Fruit fly (Drosophila melanogaster) whole organism, embryonic: ENCODE data around the gene Cog2.

Experiments
- Abd-B ChIP-seq: fragments of 200-800 bp; sonication (Bioruptor generic); optimal IDR thresholded peaks from 2 replicates; lab custom pipeline; 2018; ENCODE audit warnings: missing biosample characterization, mild to moderate bottlenecking, missing genetic modification characterization, moderate library complexity
- B-H1 ChIP-seq: fragments of 200-800 bp; sonication (Bioruptor generic); IDR thresholded peaks from 3 replicates; pipeline ENCODE4 v1.3.6; 2022; ENCODE audit warnings: missing biosample characterization, missing genetic modification characterization
- BEAF-32 ChIP-seq: fragments of 200-800 bp; sonication (Bioruptor generic); optimal IDR thresholded peaks from 3 replicates; lab custom pipeline; 2017; ENCODE audit warnings: missing biosample characterization, missing genetic modification characterization, mild to moderate bottlenecking, moderate library complexity, missing genetic modification reagents
- BtbVII ChIP-seq: fragments of 200-800 bp; sonication (Bioruptor generic); optimal IDR thresholded peaks from 3 replicates; lab custom pipeline; 2017; ENCODE audit warnings: missing biosample characterization, mild to moderate bottlenecking, missing genetic modification characterization
- CG11093 ChIP-seq: fragments of 200-800 bp; sonication (Bioruptor generic); IDR thresholded peaks from 3 replicates; pipeline ENCODE4 v1.3.6; 2022; ENCODE audit warnings: missing biosample characterization, missing genetic modification characterization
- CG12659 ChIP-seq: fragments of 200-800 bp; sonication (Bioruptor generic); optimal IDR thresholded peaks from 3 replicates; lab custom pipeline; 2017; ENCODE audit warnings: mild to moderate bottlenecking, missing biosample characterization, missing genetic modification reagents, missing genetic modification characterization
- CG13424 ChIP-seq: fragments of 200-800 bp; sonication (Bioruptor generic); optimal IDR thresholded peaks from 2 replicates; lab custom pipeline; 2019; ENCODE audit warnings: missing biosample characterization, mild to moderate bottlenecking, missing genetic modification characterization, moderate library complexity
- CG17328 ChIP-seq: fragments of 200-800 bp; sonication (Bioruptor generic); IDR thresholded peaks from 2 replicates; pipeline ENCODE4 v1.3.6; 2022; ENCODE audit warnings: missing biosample characterization, missing genetic modification characterization
- CG17361 ChIP-seq: fragments of 200-800 bp; sonication (Bioruptor generic); IDR thresholded peaks from 3 replicates; pipeline ENCODE4 v1.3.6; 2022; ENCODE audit warnings: missing biosample characterization, missing genetic modification characterization
- CG17385 ChIP-seq: fragments of 200-800 bp; sonication (Bioruptor generic); optimal IDR thresholded peaks from 3 replicates; lab custom pipeline; 2018; ENCODE audit warnings: missing biosample characterization, mild to moderate bottlenecking, missing genetic modification characterization
- CG1792 ChIP-seq: fragments of 200-800 bp; sonication (Bioruptor generic); optimal IDR thresholded peaks from 2 replicates; lab custom pipeline; 2016; ENCODE audit warnings: missing biosample characterization, missing genetic modification characterization
- CG18476 ChIP-seq: fragments of 200-800 bp; sonication (Bioruptor generic); optimal IDR thresholded peaks from 2 replicates; lab custom pipeline; 2016; ENCODE audit warnings: missing biosample characterization, mild to moderate bottlenecking, missing genetic modification characterization
- CG18619 ChIP-seq: fragments of 200-800 bp; sonication (Bioruptor generic); optimal IDR thresholded peaks from 3 replicates; lab custom pipeline; 2017; ENCODE audit warnings: missing biosample characterization, mild to moderate bottlenecking, missing genetic modification characterization
- CG2129 ChIP-seq: fragments of 200-800 bp; sonication (Bioruptor generic); IDR thresholded peaks from 2 replicates; pipeline ENCODE4 v1.3.6; 2022; ENCODE audit warnings: missing biosample characterization, missing genetic modification characterization; ENCODE audit not compliant: partially characterized antibody
- CG3163 ChIP-seq: fragments of 200-800 bp; sonication (Bioruptor generic); optimal IDR thresholded peaks from 3 replicates; lab custom pipeline; 2016; ENCODE audit warnings: missing biosample characterization, missing genetic modification characterization
- CG33213 ChIP-seq: fragments of 200-800 bp; sonication (Bioruptor generic); optimal IDR thresholded peaks from 3 replicates; lab custom pipeline; 2016; ENCODE audit warnings: missing biosample characterization, missing genetic modification characterization
- CG33557 ChIP-seq: fragments of 200-800 bp; sonication (Bioruptor generic); optimal IDR thresholded peaks from 2 replicates; lab custom pipeline; 2019; ENCODE audit warnings: missing biosample characterization, mild to moderate bottlenecking, missing genetic modification characterization, moderate library complexity
- CG6654 ChIP-seq: fragments of 200-800 bp; sonication (Bioruptor generic); optimal IDR thresholded peaks from 2 replicates; lab custom pipeline; 2017; ENCODE audit warnings: missing biosample characterization, mild to moderate bottlenecking, missing genetic modification characterization
- CG7556 ChIP-seq: fragments of 200-800 bp; sonication (Bioruptor generic); optimal IDR thresholded peaks from 2 replicates; lab custom pipeline; 2017; ENCODE audit warnings: missing biosample characterization, mild to moderate bottlenecking, missing genetic modification characterization
- CG7963 ChIP-seq: fragments of 200-800 bp; sonication (Bioruptor generic); IDR thresholded peaks from 3 replicates; pipeline ENCODE4 v1.3.6; 2022; ENCODE audit warnings: missing biosample characterization, missing genetic modification characterization; ENCODE audit not compliant: partially characterized antibody
- CG9609 ChIP-seq: fragments of 200-800 bp; sonication (Bioruptor generic); optimal IDR thresholded peaks from 3 replicates; lab custom pipeline; 2016; ENCODE audit warnings: missing biosample characterization, missing genetic modification characterization
- CG9727 ChIP-seq: fragments of 200-800 bp; sonication (Bioruptor generic); optimal IDR thresholded peaks from 3 replicates; lab custom pipeline; 2017; ENCODE audit warnings: missing biosample characterization, mild to moderate bottlenecking, missing genetic modification characterization
- CHES-1-like ChIP-seq: fragments of 200-800 bp; sonication (Bioruptor generic); optimal IDR thresholded peaks from 2 replicates; lab custom pipeline; 2016; ENCODE audit warnings: missing biosample characterization, missing genetic modification characterization
- Chrac-16 ChIP-seq: fragments of 200-800 bp; sonication (Bioruptor generic); optimal IDR thresholded peaks from 3 replicates; lab custom pipeline; 2016; ENCODE audit warnings: missing biosample characterization, missing genetic modification characterization
- D19A ChIP-seq: fragments of 200-800 bp; optimal IDR thresholded peaks from 3 replicates; lab custom pipeline; 2019; ENCODE audit warnings: missing biosample characterization, mild to moderate bottlenecking, missing genetic modification characterization, moderate library complexity
- Drgx ChIP-seq: fragments of 200-800 bp; sonication (Bioruptor generic); IDR thresholded peaks from 2 replicates; pipeline ENCODE4 v1.3.6; 2022; ENCODE audit warnings: missing biosample characterization, missing genetic modification characterization
- Fer1 ChIP-seq: fragments of 200-800 bp; sonication (Bioruptor generic); optimal IDR thresholded peaks from 2 replicates; lab custom pipeline; 2017; ENCODE audit warnings: missing biosample characterization, mild to moderate bottlenecking, missing genetic modification characterization
- Hr39 ChIP-seq: fragments of >200 bp; optimal IDR thresholded peaks from 2 replicates; lab custom pipeline; 2017
- Mes4 ChIP-seq: fragments of 200-800 bp; sonication (Bioruptor generic); optimal IDR thresholded peaks from 2 replicates; lab custom pipeline; 2016; ENCODE audit warnings: missing biosample characterization, missing genetic modification characterization
- Nf-YC ChIP-seq: fragments of 200-800 bp; optimal IDR thresholded peaks from 3 replicates; lab custom pipeline; 2019; ENCODE audit warnings: missing biosample characterization, mild to moderate bottlenecking, missing genetic modification characterization, moderate library complexity
- Oaz ChIP-seq: fragments of 200-800 bp; sonication (Bioruptor generic); IDR thresholded peaks from 2 replicates; pipeline ENCODE4 v1.3.6; 2022; ENCODE audit warnings: missing biosample characterization, missing genetic modification characterization
- Rfx ChIP-seq: fragments of 200-800 bp; sonication (Bioruptor generic); IDR thresholded peaks from 2 replicates; pipeline ENCODE4 v1.3.6; 2022; ENCODE audit warnings: missing biosample characterization, missing genetic modification characterization
- Tbp ChIP-seq: fragments of >200 bp; optimal IDR thresholded peaks from 2 replicates; lab custom pipeline; 2018; ENCODE audit warnings: missing biosample characterization, missing genetic modification characterization
- amos ChIP-seq: fragments of 200-800 bp; sonication (Bioruptor generic); IDR thresholded peaks from 2 replicates; pipeline ENCODE4 v1.3.6; 2022; ENCODE audit warnings: missing biosample characterization, missing genetic modification characterization; ENCODE audit not compliant: partially characterized antibody
- bsh ChIP-seq, 2 experiments: fragments of 200-800 bp; sonication (Bioruptor generic); optimal IDR thresholded peaks; 2 replicates each; lab custom pipeline; 2017 to 2018; ENCODE audit warnings: mild to moderate bottlenecking in 2 of 2, missing biosample characterization in 2 of 2, missing genetic modification characterization in 2 of 2, moderate library complexity in 1 of 2
- crol ChIP-seq: fragments of 200-800 bp; sonication (Bioruptor generic); IDR thresholded peaks from 2 replicates; pipeline ENCODE4 v1.3.6; 2022; ENCODE audit warnings: missing biosample characterization, missing genetic modification characterization
- dati ChIP-seq: fragments of 200-800 bp; sonication (Bioruptor generic); IDR thresholded peaks from 2 replicates; pipeline ENCODE4 v1.3.6; 2022; ENCODE audit warnings: missing biosample characterization, missing genetic modification characterization
- gcm ChIP-seq: fragments of 200-800 bp; sonication (Bioruptor generic); optimal IDR thresholded peaks from 2 replicates; lab custom pipeline; 2019; ENCODE audit warnings: missing biosample characterization, mild to moderate bottlenecking, missing genetic modification characterization, moderate library complexity
- gem ChIP-seq: fragments of 200-800 bp; sonication (Bioruptor generic); optimal IDR thresholded peaks from 2 replicates; lab custom pipeline; 2019; ENCODE audit warnings: missing biosample characterization, mild to moderate bottlenecking, missing genetic modification characterization, moderate library complexity
- gfzf ChIP-seq: fragments of 200-800 bp; sonication (Bioruptor generic); optimal IDR thresholded peaks from 2 replicates; lab custom pipeline; 2016; ENCODE audit warnings: missing biosample characterization, mild to moderate bottlenecking, missing genetic modification characterization, moderate library complexity
- grn ChIP-seq: fragments of 200-800 bp; sonication (Bioruptor generic); optimal IDR thresholded peaks from 3 replicates; lab custom pipeline; 2017; ENCODE audit warnings: missing biosample characterization, missing genetic modification characterization
- hb ChIP-seq: fragments of 200-800 bp; sonication (Bioruptor generic); IDR thresholded peaks from 3 replicates; pipeline ENCODE4 v1.3.6; 2022; ENCODE audit warnings: missing biosample characterization, missing genetic modification characterization; ENCODE audit not compliant: partially characterized antibody
- kay ChIP-seq: fragments of 200-800 bp; sonication (Bioruptor generic); optimal IDR thresholded peaks from 2 replicates; lab custom pipeline; 2016; ENCODE audit warnings: missing biosample characterization, missing genetic modification characterization
- kni ChIP-seq: fragments of 200-800 bp; sonication (Bioruptor generic); optimal IDR thresholded peaks from 3 replicates; lab custom pipeline; 2017; ENCODE audit warnings: mild to moderate bottlenecking, missing biosample characterization, missing genetic modification reagents, missing genetic modification characterization
- pho ChIP-seq: fragments of 200-800 bp; sonication (Bioruptor generic); optimal IDR thresholded peaks from 2 replicates; lab custom pipeline; 2016; ENCODE audit warnings: missing biosample characterization, missing genetic modification characterization
- pzg ChIP-seq: fragments of 200-800 bp; sonication (Bioruptor generic); optimal IDR thresholded peaks from 3 replicates; lab custom pipeline; 2018; ENCODE audit warnings: missing biosample characterization, mild to moderate bottlenecking, missing genetic modification characterization, moderate library complexity
- ro ChIP-seq: fragments of 200-800 bp; sonication (Bioruptor generic); IDR thresholded peaks from 2 replicates; pipeline ENCODE4 v1.3.6; 2022; ENCODE audit warnings: missing biosample characterization, missing genetic modification characterization
- salm ChIP-seq: fragments of 200-800 bp; sonication (Bioruptor generic); optimal IDR thresholded peaks from 2 replicates; lab custom pipeline; 2018; ENCODE audit warnings: missing biosample characterization, mild to moderate bottlenecking, missing genetic modification characterization
- sim ChIP-seq: fragments of 200-800 bp; sonication (Bioruptor generic); IDR thresholded peaks from 2 replicates; pipeline ENCODE4 v1.3.6; 2022; ENCODE audit warnings: missing biosample characterization, missing genetic modification characterization
- slou ChIP-seq: fragments of 200-800 bp; sonication (Bioruptor generic); optimal IDR thresholded peaks from 3 replicates; lab custom pipeline; 2016; ENCODE audit warnings: missing biosample characterization, missing genetic modification characterization
- stc ChIP-seq: fragments of 200-800 bp; sonication (Bioruptor generic); IDR thresholded peaks from 2 replicates; pipeline ENCODE4 v1.3.6; 2022; ENCODE audit warnings: missing biosample characterization, missing genetic modification characterization
- trem ChIP-seq: fragments of 200-800 bp; optimal IDR thresholded peaks from 3 replicates; lab custom pipeline; 2019; ENCODE audit warnings: missing biosample characterization, mild to moderate bottlenecking, missing genetic modification characterization, moderate library complexity

Cog2 gene

DNA sequence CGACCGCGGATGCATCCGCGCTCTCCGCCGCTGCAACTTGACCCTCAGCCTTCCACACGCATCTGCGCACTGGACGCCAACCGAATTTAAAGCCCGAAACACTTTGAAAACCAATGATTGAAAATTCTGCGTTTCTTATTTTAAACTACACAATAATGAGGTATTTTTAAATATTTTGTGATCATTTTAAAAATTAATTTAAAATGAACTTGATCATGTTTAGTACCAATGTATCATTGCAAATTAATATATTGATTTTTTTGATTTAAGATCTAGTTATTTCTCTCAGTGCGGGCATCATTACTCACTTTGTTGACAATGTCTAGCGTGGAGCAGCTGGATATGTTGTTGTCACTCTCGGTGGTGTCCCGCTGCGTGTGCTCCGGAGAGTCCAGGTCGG, 5.4 kb upstream of the Cog2 start (continued):
- no peak for TF ChIP-seq slou (GFP tag; lab: Kevin White, UChicago)
- TF ChIP-seq ro = no peak
- no peak for TF ChIP-seq Nf-YC
- TF ChIP-seq Tbp (GFP tag; lab: Kevin White, UChicago) = no peak
- TF ChIP-seq CG9609 (GFP tag; lab: Kevin White, UChicago) = no peak
- TF ChIP-seq kay (GFP tag; lab: Kevin White, UChicago) = no peak
- peak; percentile 30 for TF ChIP-seq CG12659 (GFP tag; lab: Kevin White, UChicago)
- no peak for TF ChIP-seq CG17361 (GFP tag; lab: Robert Waterston, UW)
- TF ChIP-seq CG33213 (GFP tag; lab: Kevin White, UChicago) = no peak
- TF ChIP-seq trem (tag; lab: Kevin White, UChicago) = no peak
- TF ChIP-seq Drgx (GFP tag; lab: Robert Waterston, UW) = peak; percentile 64
- no peak for TF ChIP-seq amos (GFP tag; lab: Robert Waterston, UW)
- no peak for TF ChIP-seq hb (GFP tag; lab: Robert Waterston, UW)
- peak; percentile 39 for TF ChIP-seq Rfx
- TF ChIP-seq grn = no peak
- TF ChIP-seq Oaz (GFP tag; lab: Robert Waterston, UW) = no peak
- no peak for TF ChIP-seq gfzf (GFP tag; lab: Kevin White, UChicago)
- TF ChIP-seq BEAF-32 (GFP tag; lab: Kevin White, UChicago) = no peak
- peak; percentile 40 for TF ChIP-seq CG13424 (tag; lab: Kevin White, UChicago)
- no peak for TF ChIP-seq pho (GFP tag; lab: Kevin White, UChicago)
- no peak for TF ChIP-seq Abd-B (GFP tag; lab: Kevin White, UChicago)
- no peak for TF ChIP-seq gcm (GFP tag; lab: Kevin White, UChicago)
- peak; percentile 59 for TF ChIP-seq CG17328 (GFP tag; lab: Robert Waterston, UW)
- TF ChIP-seq BtbVII (GFP tag; lab: Kevin White, UChicago) = no peak
- TF ChIP-seq CG17385 (GFP tag; lab: Kevin White, UChicago) = no peak
- peak in 1 of 2 experiments; percentile 62 for TF ChIP-seq bsh (GFP tag; optimal IDR thresholded peaks at IDR 0.05; lab: Kevin White, UChicago)
- peak; percentile 16 for TF ChIP-seq salm (tag; lab: Kevin White, UChicago)
- TF ChIP-seq D19A (tag; lab: Kevin White, UChicago) = no peak
- 0 out of 2 replicates have a peak, but pooled peaks have one; percentile 27 for TF ChIP-seq stc (GFP tag; lab: Robert Waterston, UW)
- no peak for TF ChIP-seq Mes4 (GFP tag; lab: Kevin White, UChicago)
- TF ChIP-seq CG18476 (GFP tag; lab: Kevin White, UChicago) = peak; percentile 4
- peak; percentile 82 for TF ChIP-seq gem (tag; lab: Kevin White, UChicago)
- TF ChIP-seq CHES-1-like (GFP tag; lab: Kevin White, UChicago) = no peak
- TF ChIP-seq CG6654 = no peak
- TF ChIP-seq Hr39 = no peak
- peak; percentile 37 for TF ChIP-seq CG9727 (GFP tag; lab: Kevin White, UChicago)
- TF ChIP-seq pzg (GFP tag; lab: Kevin White, UChicago) = no peak
- TF ChIP-seq CG33557 = no peak
- TF ChIP-seq sim = no peak
- no peak for TF ChIP-seq Chrac-16 (GFP tag; lab: Kevin White, UChicago)
- no peak for TF ChIP-seq CG1792
- no peak for TF ChIP-seq dati (GFP tag; lab: Robert Waterston, UW)
- TF ChIP-seq CG7963 (GFP tag; lab: Robert Waterston, UW) = no peak
- peak; percentile 59 for TF ChIP-seq Fer1 (GFP tag; lab: Kevin White, UChicago)
- no peak for TF ChIP-seq CG11093 (GFP tag; lab: Robert Waterston, UW)
- no peak for TF ChIP-seq crol (GFP tag; lab: Robert Waterston, UW)
- no peak for TF ChIP-seq B-H1 (GFP tag; lab: Robert Waterston, UW)
- no peak for TF ChIP-seq CG3163 (GFP tag; lab: Kevin White, UChicago)
- no peak for TF ChIP-seq kni (GFP tag; lab: Kevin White, UChicago)
- TF ChIP-seq CG18619 = no peak
- no peak for TF ChIP-seq CG2129 (GFP tag; lab: Robert Waterston, UW)
- peak; percentile 73 for TF ChIP-seq CG7556 (GFP tag; lab: Kevin White, UChicago)
